Comparison of ENCODE assay signal across 1 fruit fly cellular context in genomic region chrX:4553999-4554398, dm6.
TF ChIP-seq lines count a peak whose summit lies in the region.

TSS of gene CG11444 (minus strand) at chrX:4554398.

TF ChIP-seq in whole organism, embryonic, 481 proteins besides CTCF, POLR2A, EP300 and RAD21 (continued from another document and continues in another):
- no peak for TF ChIP-seq Tbp (GFP tag; optimal IDR thresholded peaks at IDR 0.05; lab: Kevin White, UChicago)
- TF ChIP-seq CG4854 (GFP tag; optimal IDR thresholded peaks at IDR 0.05; lab: Kevin White, UChicago): no peak
- peak in 1 of 2 experiments; percentile 46 for TF ChIP-seq chif (GFP tag; optimal IDR thresholded peaks at IDR 0.05; lab: Kevin White, UChicago)
- peak; percentile 94 for TF ChIP-seq CG9797 (GFP tag; optimal IDR thresholded peaks at IDR 0.05; lab: Kevin White, UChicago)
- TF ChIP-seq CG4282 (GFP tag; optimal IDR thresholded peaks at IDR 0.05; lab: Kevin White, UChicago): peak; percentile 43
- peak; percentile 25; the same call in 1 of the 2 replicates for TF ChIP-seq Ptx1 (GFP tag; IDR thresholded peaks at IDR 0.05; lab: Robert Waterston, UW)
- peak; percentile 52 for TF ChIP-seq CG42726 (GFP tag; IDR thresholded peaks at IDR 0.05; lab: Robert Waterston, UW; ENCODE audit: partially characterized antibody)
- peak; percentile 59 for TF ChIP-seq CG8290 (GFP tag; optimal IDR thresholded peaks at IDR 0.05; lab: Kevin White, UChicago)
- TF ChIP-seq CG8290 (tag; optimal IDR thresholded peaks at IDR 0.05; lab: Kevin White, UChicago): peak in 1 of 2 experiments; percentile 89
- peak; percentile 44 for TF ChIP-seq zen (tag; optimal IDR thresholded peaks at IDR 0.05; lab: Kevin White, UChicago)
- TF ChIP-seq klu (GFP tag; IDR thresholded peaks at IDR 0.05; lab: Robert Waterston, UW): no peak
- TF ChIP-seq Meics (GFP tag; optimal IDR thresholded peaks at IDR 0.05; lab: Kevin White, UChicago): peak; percentile 42
- TF ChIP-seq Eip74EF (GFP tag; optimal IDR thresholded peaks at IDR 0.05; lab: Kevin White, UChicago): no peak
- TF ChIP-seq nom (GFP tag; optimal IDR thresholded peaks at IDR 0.05; lab: Kevin White, UChicago): no peak
- peak; percentile 63 for TF ChIP-seq CG14710 (tag; optimal IDR thresholded peaks at IDR 0.05; lab: Kevin White, UChicago)
- TF ChIP-seq luna (GFP tag; optimal IDR thresholded peaks at IDR 0.05; lab: Kevin White, UChicago): peak; percentile 58
- TF ChIP-seq CG4707 (GFP tag; optimal IDR thresholded peaks at IDR 0.05; lab: Kevin White, UChicago): no peak
- no peak for TF ChIP-seq CG8478 (optimal IDR thresholded peaks at IDR 0.05; lab: Kevin White, UChicago)
- TF ChIP-seq eve (GFP tag; optimal IDR thresholded peaks at IDR 0.05; lab: Kevin White, UChicago): no peak
- TF ChIP-seq CG6254 (GFP tag; optimal IDR thresholded peaks at IDR 0.05; lab: Kevin White, UChicago): no peak
- TF ChIP-seq hb (GFP tag; IDR thresholded peaks at IDR 0.05; lab: Robert Waterston, UW; ENCODE audit: partially characterized antibody): no peak
- TF ChIP-seq CG11560 (tag; IDR thresholded peaks at IDR 0.05; lab: Robert Waterston, UW): no peak
- TF ChIP-seq CG2199 (GFP tag; IDR thresholded peaks at IDR 0.05; lab: Robert Waterston, UW): no peak
- TF ChIP-seq sna (GFP tag; IDR thresholded peaks at IDR 0.05; lab: Robert Waterston, UW; ENCODE audit: partially characterized antibody): no peak
- peak; percentile 74 for TF ChIP-seq CG15514 (GFP tag; optimal IDR thresholded peaks at IDR 0.05; lab: Kevin White, UChicago)
- TF ChIP-seq Doc3 (GFP tag; IDR thresholded peaks at IDR 0.05; lab: Robert Waterston, UW; ENCODE audit: partially characterized antibody): no peak
- peak; percentile 73 for TF ChIP-seq ken (GFP tag; IDR thresholded peaks at IDR 0.05; lab: Robert Waterston, UW)
- no peak; the same call in 1 of the 2 replicates for TF ChIP-seq tna (GFP tag; IDR thresholded peaks at IDR 0.05; lab: Robert Waterston, UW; ENCODE audit: partially characterized antibody)
- TF ChIP-seq NK7.1 (GFP tag; optimal IDR thresholded peaks at IDR 0.05; lab: Kevin White, UChicago): no peak
- peak; percentile 37 for TF ChIP-seq HLHmδ (GFP tag; optimal IDR thresholded peaks at IDR 0.05; lab: Kevin White, UChicago)
- TF ChIP-seq CG18011 (GFP tag; optimal IDR thresholded peaks at IDR 0.05; lab: Kevin White, UChicago): no peak
- peak; percentile 69 for TF ChIP-seq CG2120 (GFP tag; optimal IDR thresholded peaks at IDR 0.05; lab: Kevin White, UChicago)
- TF ChIP-seq Hr51 (GFP tag; optimal IDR thresholded peaks at IDR 0.05; lab: Kevin White, UChicago): peak in 1 of 2 experiments; percentile 19
- peak; percentile 1 for TF ChIP-seq az2 (GFP tag; optimal IDR thresholded peaks at IDR 0.05; lab: Kevin White, UChicago)
- no peak for TF ChIP-seq Neu2 (GFP tag; optimal IDR thresholded peaks at IDR 0.05; lab: Kevin White, UChicago; ENCODE audit: borderline replicate concordance)
- TF ChIP-seq Nf-YA (GFP tag; IDR thresholded peaks at IDR 0.05; lab: Robert Waterston, UW): no peak
- no peak for TF ChIP-seq ranshi (GFP tag; IDR thresholded peaks at IDR 0.05; lab: Robert Waterston, UW)
- 0 out of 3 replicates have a peak, but pooled peaks have one; percentile 15 for TF ChIP-seq H15 (GFP tag; IDR thresholded peaks at IDR 0.05; lab: Robert Waterston, UW)
- TF ChIP-seq Oaz (GFP tag; IDR thresholded peaks at IDR 0.05; lab: Robert Waterston, UW): no peak
- no peak for TF ChIP-seq emc (GFP tag; optimal IDR thresholded peaks at IDR 0.05; lab: Kevin White, UChicago)
- no peak for TF ChIP-seq CG2678 (tag; optimal IDR thresholded peaks at IDR 0.05; lab: Kevin White, UChicago)
- peak; percentile 54 for TF ChIP-seq NfI (GFP tag; optimal IDR thresholded peaks at IDR 0.05; lab: Kevin White, UChicago)
- TF ChIP-seq CG12236 (GFP tag; optimal IDR thresholded peaks at IDR 0.05; lab: Kevin White, UChicago): no peak
- no peak for TF ChIP-seq odd (GFP tag; optimal IDR thresholded peaks at IDR 0.05; lab: Kevin White, UChicago)
- peak; percentile 52; the same call in 1 of the 3 replicates for TF ChIP-seq Opbp (GFP tag; IDR thresholded peaks at IDR 0.05; lab: Robert Waterston, UW; ENCODE audit: partially characterized antibody)
- no peak for TF ChIP-seq Aef1 (GFP tag; IDR thresholded peaks at IDR 0.05; lab: Robert Waterston, UW)
- TF ChIP-seq pan (optimal IDR thresholded peaks at IDR 0.05; lab: Kevin White, UChicago): no peak
- no peak for TF ChIP-seq pan (GFP tag; optimal IDR thresholded peaks at IDR 0.05 in 1 of 2, IDR thresholded peaks at IDR 0.05 in 1 of 2)
- TF ChIP-seq ssp (GFP tag; IDR thresholded peaks at IDR 0.05; lab: Robert Waterston, UW): no peak
- TF ChIP-seq slbo (GFP tag; IDR thresholded peaks at IDR 0.05; lab: Robert Waterston, UW): peak; percentile 60
- peak; percentile 93 for TF ChIP-seq E2f2 (GFP tag; IDR thresholded peaks at IDR 0.05; lab: Robert Waterston, UW)
- TF ChIP-seq CG16779 (GFP tag; IDR thresholded peaks at IDR 0.05; lab: Robert Waterston, UW): 0 out of 2 replicates have a peak, but pooled peaks have one; percentile 31
- peak; percentile 29 for TF ChIP-seq CG9817 (tag; optimal IDR thresholded peaks at IDR 0.05; lab: Kevin White, UChicago)
- TF ChIP-seq fd96Cb (tag; optimal IDR thresholded peaks at IDR 0.05; lab: Kevin White, UChicago): no peak
- TF ChIP-seq CG18262 (tag; optimal IDR thresholded peaks at IDR 0.05; lab: Kevin White, UChicago): peak; percentile 38
- no peak for TF ChIP-seq CG12769 (tag; optimal IDR thresholded peaks at IDR 0.05; lab: Kevin White, UChicago)
- TF ChIP-seq Usf (GFP tag; optimal IDR thresholded peaks at IDR 0.05; lab: Kevin White, UChicago): peak; percentile 13
- TF ChIP-seq fd102C (GFP tag; optimal IDR thresholded peaks at IDR 0.05; lab: Kevin White, UChicago): no peak
- TF ChIP-seq ab (GFP tag; optimal IDR thresholded peaks at IDR 0.05; lab: Kevin White, UChicago): no peak
- TF ChIP-seq repo (GFP tag; optimal IDR thresholded peaks at IDR 0.05; lab: Kevin White, UChicago): peak; percentile 22
- no peak for TF ChIP-seq btn (GFP tag; optimal IDR thresholded peaks at IDR 0.05; lab: Kevin White, UChicago)
- TF ChIP-seq CG7745 (tag; optimal IDR thresholded peaks at IDR 0.05; lab: Kevin White, UChicago): no peak
- TF ChIP-seq BEAF-32 (GFP tag; optimal IDR thresholded peaks at IDR 0.05; lab: Kevin White, UChicago): peak; percentile 51
- no peak for TF ChIP-seq CG6813 (GFP tag; optimal IDR thresholded peaks at IDR 0.05; lab: Kevin White, UChicago)
- peak; percentile 91 for TF ChIP-seq Dp (GFP tag; optimal IDR thresholded peaks at IDR 0.05; lab: Kevin White, UChicago)
- no peak for TF ChIP-seq aop (GFP tag; IDR thresholded peaks at IDR 0.05; lab: Robert Waterston, UW)
- peak; percentile 82 for TF ChIP-seq sens (GFP tag; lab: Kevin White, UChicago)
- peak; percentile 37 for TF ChIP-seq CG9609 (GFP tag; optimal IDR thresholded peaks at IDR 0.05; lab: Kevin White, UChicago)
- TF ChIP-seq D19A (tag; optimal IDR thresholded peaks at IDR 0.05; lab: Kevin White, UChicago): no peak
- TF ChIP-seq lilli (GFP tag; optimal IDR thresholded peaks at IDR 0.05; lab: Kevin White, UChicago): peak; percentile 39
- peak; percentile 17 for TF ChIP-seq ind (GFP tag; optimal IDR thresholded peaks at IDR 0.05; lab: Kevin White, UChicago)
- peak; percentile 25 for TF ChIP-seq grau (tag; optimal IDR thresholded peaks at IDR 0.05; lab: Kevin White, UChicago)
- peak; percentile 82 for TF ChIP-seq Lhr (GFP tag; optimal IDR thresholded peaks at IDR 0.05; lab: Kevin White, UChicago)
- TF ChIP-seq pho (GFP tag; optimal IDR thresholded peaks at IDR 0.05; lab: Kevin White, UChicago): peak; percentile 45
- TF ChIP-seq fd64A (GFP tag; optimal IDR thresholded peaks at IDR 0.05; lab: Kevin White, UChicago): no peak
- TF ChIP-seq CG16815 (GFP tag; optimal IDR thresholded peaks at IDR 0.05; lab: Kevin White, UChicago): no peak
- TF ChIP-seq Deaf1 (tag; optimal IDR thresholded peaks at IDR 0.05; lab: Kevin White, UChicago): no peak
- no peak for TF ChIP-seq run (tag; optimal IDR thresholded peaks at IDR 0.05; lab: Kevin White, UChicago)
- peak; percentile 4 for TF ChIP-seq CG6683 (GFP tag; optimal IDR thresholded peaks at IDR 0.05; lab: Kevin White, UChicago)
- no peak for TF ChIP-seq tx (GFP tag; optimal IDR thresholded peaks at IDR 0.05; lab: Kevin White, UChicago)
- TF ChIP-seq CG10366 (GFP tag; IDR thresholded peaks at IDR 0.05; lab: Robert Waterston, UW): no peak
- no peak for TF ChIP-seq ATbp (GFP tag; optimal IDR thresholded peaks at IDR 0.05; lab: Kevin White, UChicago)
- no peak for TF ChIP-seq CkIIα-i1 (GFP tag; IDR thresholded peaks at IDR 0.05; lab: Robert Waterston, UW)
- no peak for TF ChIP-seq HLH3B (GFP tag; IDR thresholded peaks at IDR 0.05; lab: Robert Waterston, UW)
- no peak for TF ChIP-seq CG2875 (GFP tag; optimal IDR thresholded peaks at IDR 0.05; lab: Kevin White, UChicago)
- peak; percentile 22; the same call in 1 of the 2 replicates for TF ChIP-seq Bgb (GFP tag; IDR thresholded peaks at IDR 0.05; lab: Robert Waterston, UW; ENCODE audit: partially characterized antibody)
- TF ChIP-seq slou (GFP tag; optimal IDR thresholded peaks at IDR 0.05; lab: Kevin White, UChicago): no peak
- no peak for TF ChIP-seq CG17612 (GFP tag; IDR thresholded peaks at IDR 0.05; lab: Robert Waterston, UW)
- TF ChIP-seq CG11093 (GFP tag; IDR thresholded peaks at IDR 0.05; lab: Robert Waterston, UW): no peak
- no peak for TF ChIP-seq CG7372 (GFP tag; IDR thresholded peaks at IDR 0.05; lab: Robert Waterston, UW)
- TF ChIP-seq hbn (GFP tag; IDR thresholded peaks at IDR 0.05; lab: Robert Waterston, UW; ENCODE audit: partially characterized antibody): no peak
- TF ChIP-seq CG31388 (GFP tag; optimal IDR thresholded peaks at IDR 0.05; lab: Kevin White, UChicago): no peak
- TF ChIP-seq CG13123 (GFP tag; optimal IDR thresholded peaks at IDR 0.05; lab: Kevin White, UChicago): no peak
- TF ChIP-seq Dip2 (GFP tag; IDR thresholded peaks at IDR 0.05; lab: Robert Waterston, UW): peak; percentile 96
- TF ChIP-seq dmrt11E (tag; optimal IDR thresholded peaks at IDR 0.05; lab: Kevin White, UChicago): peak; percentile 9
- peak; percentile 43 for TF ChIP-seq Dip3 (GFP tag; optimal IDR thresholded peaks at IDR 0.05; lab: Kevin White, UChicago)
- peak; percentile 5 for TF ChIP-seq ERR (GFP tag; optimal IDR thresholded peaks at IDR 0.05; lab: Kevin White, UChicago)
- peak; percentile 3 for TF ChIP-seq bab2 (GFP tag; optimal IDR thresholded peaks at IDR 0.05; lab: Kevin White, UChicago)
- TF ChIP-seq Drgx (GFP tag; IDR thresholded peaks at IDR 0.05; lab: Robert Waterston, UW): no peak
- TF ChIP-seq gce (GFP tag; IDR thresholded peaks at IDR 0.05; lab: Robert Waterston, UW): no peak
- peak; percentile 30 for TF ChIP-seq CG13424 (tag; optimal IDR thresholded peaks at IDR 0.05; lab: Kevin White, UChicago)
- peak; percentile 18 for TF ChIP-seq kay (GFP tag; optimal IDR thresholded peaks at IDR 0.05; lab: Kevin White, UChicago)
- no peak for TF ChIP-seq CG18599 (GFP tag; optimal IDR thresholded peaks at IDR 0.05; lab: Kevin White, UChicago)
- peak; percentile 32 for TF ChIP-seq HLH54F (GFP tag; optimal IDR thresholded peaks at IDR 0.05; lab: Kevin White, UChicago)
- TF ChIP-seq salm (tag; optimal IDR thresholded peaks at IDR 0.05; lab: Kevin White, UChicago): no peak
- no peak for TF ChIP-seq Adf1 (GFP tag; IDR thresholded peaks at IDR 0.05; lab: Robert Waterston, UW)
- TF ChIP-seq CG18764 (GFP tag; optimal IDR thresholded peaks at IDR 0.05; lab: Kevin White, UChicago): peak; percentile 5
- TF ChIP-seq CG14014 (GFP tag; IDR thresholded peaks at IDR 0.05; lab: Robert Waterston, UW): peak; percentile 32; the same call in 1 of the 2 replicates
- TF ChIP-seq Abd-B (GFP tag; optimal IDR thresholded peaks at IDR 0.05; lab: Kevin White, UChicago): peak; percentile 5
- TF ChIP-seq bigmax (GFP tag; optimal IDR thresholded peaks at IDR 0.05; lab: Kevin White, UChicago): no peak
- TF ChIP-seq pnt (GFP tag; optimal IDR thresholded peaks at IDR 0.05; lab: Kevin White, UChicago): peak; percentile 21
- TF ChIP-seq trh (GFP tag; optimal IDR thresholded peaks at IDR 0.05; lab: Kevin White, UChicago): no peak
- TF ChIP-seq Ssrp (tag; optimal IDR thresholded peaks at IDR 0.05; lab: Kevin White, UChicago): no peak
- TF ChIP-seq Hand (GFP tag; optimal IDR thresholded peaks at IDR 0.05; lab: Kevin White, UChicago): no peak
- TF ChIP-seq CG17912 (GFP tag; optimal IDR thresholded peaks at IDR 0.05; lab: Kevin White, UChicago): peak; percentile 30
- no peak for TF ChIP-seq CG6272 (GFP tag; IDR thresholded peaks at IDR 0.05; lab: Robert Waterston, UW)
- TF ChIP-seq CG7987 (GFP tag; optimal IDR thresholded peaks at IDR 0.05; lab: Kevin White, UChicago): peak; percentile 48
- no peak for TF ChIP-seq twi (tag; optimal IDR thresholded peaks at IDR 0.05; lab: Kevin White, UChicago)
- TF ChIP-seq Awh (GFP tag; IDR thresholded peaks at IDR 0.05; lab: Robert Waterston, UW): no peak
- no peak for TF ChIP-seq wek (GFP tag; optimal IDR thresholded peaks at IDR 0.05; lab: Kevin White, UChicago)
- TF ChIP-seq ham (GFP tag; IDR thresholded peaks at IDR 0.05; lab: Robert Waterston, UW): no peak
- no peak for TF ChIP-seq HHEX (GFP tag; optimal IDR thresholded peaks at IDR 0.05; lab: Kevin White, UChicago)
- TF ChIP-seq sisA (GFP tag; IDR thresholded peaks at IDR 0.05; lab: Robert Waterston, UW): no peak
- peak; percentile 75 for TF ChIP-seq Hmr (GFP tag; optimal IDR thresholded peaks at IDR 0.05; lab: Kevin White, UChicago)
- peak; percentile 70; the same call in 2 of the 3 replicates for TF ChIP-seq ci (GFP tag; IDR thresholded peaks at IDR 0.05; lab: Robert Waterston, UW)
- peak; percentile 87 for TF ChIP-seq Ets97D (GFP tag; optimal IDR thresholded peaks at IDR 0.05; lab: Kevin White, UChicago)
- peak; percentile 27 for TF ChIP-seq CG12155 (GFP tag; optimal IDR thresholded peaks at IDR 0.05; lab: Kevin White, UChicago)
- no peak for TF ChIP-seq jing (GFP tag; optimal IDR thresholded peaks at IDR 0.05; lab: Kevin White, UChicago)
- TF ChIP-seq CG11696 (GFP tag; IDR thresholded peaks at IDR 0.05; lab: Robert Waterston, UW): no peak
- TF ChIP-seq Poxn (GFP tag; IDR thresholded peaks at IDR 0.05; lab: Robert Waterston, UW): no peak
- TF ChIP-seq Oli (tag; optimal IDR thresholded peaks at IDR 0.05; lab: Kevin White, UChicago): no peak
- peak; percentile 22 for TF ChIP-seq CG34376 (GFP tag; optimal IDR thresholded peaks at IDR 0.05; lab: Kevin White, UChicago)
- no peak for TF ChIP-seq cg (GFP tag; optimal IDR thresholded peaks at IDR 0.05; lab: Kevin White, UChicago)
- TF ChIP-seq B-H2 (GFP tag; optimal IDR thresholded peaks at IDR 0.05; lab: Kevin White, UChicago): peak; percentile 70
- TF ChIP-seq sim (GFP tag; IDR thresholded peaks at IDR 0.05; lab: Robert Waterston, UW): no peak
